Fruit fly (Drosophila melanogaster) whole organism: Measurements from ENCODE around the gene CG31704.

Experiments
- CG8478 ChIP-seq: fragments of >200 bp; optimal IDR thresholded peaks from 2 replicates; lab custom pipeline; 2018; ENCODE audit warnings: inconsistent platforms
- Dll ChIP-seq: fragments of >200 bp; optimal IDR thresholded peaks from 2 replicates; lab custom pipeline; 2017
- EcR ChIP-seq, 2 experiments: fragments of >200 bp; optimal IDR thresholded peaks; 2 replicates each; lab custom pipeline; 2017; ENCODE audit warnings: missing biosample characterization in 2 of 2, missing genetic modification characterization in 2 of 2, missing genetic modification reagents in 2 of 2
- pan ChIP-seq: fragments of >200 bp; optimal IDR thresholded peaks from 2 replicates; lab custom pipeline; 2017
- psq ChIP-seq: fragments of >200 bp; optimal IDR thresholded peaks from 2 replicates; lab custom pipeline; 2017
- usp ChIP-seq: fragments of >200 bp; optimal IDR thresholded peaks from 2 replicates; lab custom pipeline; 2017; ENCODE audit warnings: missing biosample characterization, missing genetic modification characterization, mixed read lengths

Gene CG31704

DNA sequence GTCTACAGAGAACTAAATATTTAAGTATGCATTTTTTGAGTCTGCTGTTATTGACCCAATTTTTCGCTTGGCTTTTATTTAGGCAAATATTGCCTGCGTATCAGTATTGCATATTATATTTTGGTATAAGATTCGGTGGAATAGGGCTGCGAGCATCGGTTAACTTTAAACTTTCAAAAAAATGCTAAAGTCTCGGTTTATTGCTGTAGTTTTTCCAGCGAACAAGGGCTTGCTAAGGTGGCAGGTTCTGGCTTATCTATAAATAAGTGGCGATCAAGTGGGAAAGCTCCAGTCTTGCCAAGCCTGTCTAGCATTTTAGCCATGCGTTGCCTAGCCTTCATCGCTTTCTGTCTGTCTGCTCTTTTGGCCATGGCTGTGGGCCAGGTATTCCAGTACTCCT, at the start of gene CG31704:
TSS of gene CG31704 (plus strand) at position 301 of the 400 bp plus-strand sequence.
- TF ChIP-seq usp (GFP tag; lab: Kevin White, UChicago) (no peak), EcR (GFP tag; optimal IDR thresholded peaks at IDR 0.05; lab: Kevin White, UChicago) (no peak), pan (no peak), CG8478 (no peak), psq (lab: Kevin White, UChicago) (no peak)

DNA sequence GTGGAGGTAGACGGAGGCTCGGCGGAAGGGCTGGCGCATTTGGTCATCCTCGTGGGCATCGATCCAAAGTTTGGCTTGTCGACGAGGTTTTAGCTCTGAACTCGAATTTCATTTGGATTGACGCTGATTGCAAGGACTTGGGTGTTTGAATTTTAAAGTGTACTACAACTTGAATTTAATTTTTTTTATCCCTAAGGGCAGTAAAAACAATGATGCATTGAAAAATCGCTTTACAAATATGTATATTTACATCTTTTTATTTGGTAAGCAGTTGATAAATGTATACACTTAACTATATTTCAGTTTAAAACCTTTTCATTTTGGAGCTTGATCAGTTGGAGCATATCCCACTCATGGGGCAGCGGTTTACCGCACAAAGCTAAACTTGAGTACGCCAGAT, 48.2 kb upstream of the CG31704 start, which contains the start of gene Tsp33B:
TSS of gene Tsp33B (minus strand) at position 101 of the 400 bp plus-strand sequence.
- TF ChIP-seq pan: no peak
- no peak for TF ChIP-seq usp (GFP tag; lab: Kevin White, UChicago)

DNA sequence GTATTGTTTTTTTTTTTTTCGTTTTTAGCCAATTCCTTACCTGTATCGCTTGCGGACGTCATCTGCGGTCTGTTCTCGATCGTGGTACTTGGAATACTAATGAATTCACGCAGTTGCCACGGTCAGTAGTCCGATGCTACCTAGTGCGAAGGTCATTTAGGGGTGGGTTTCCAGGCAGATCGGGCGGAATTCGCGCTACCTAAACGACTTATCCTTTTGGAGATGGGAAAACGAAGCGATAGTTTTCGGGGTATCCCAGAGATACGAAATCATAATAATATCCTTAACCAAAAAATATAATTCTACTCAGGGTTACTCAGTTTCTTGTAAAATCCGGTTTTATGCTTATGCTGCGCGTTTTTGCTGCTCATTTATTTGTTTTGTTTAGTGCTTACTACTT, 46.5 kb upstream of the CG31704 start, which contains the start of gene CG14937:
TSS of gene CG14937 (minus strand) at position 101 of the 400 bp plus-strand sequence.
- TF ChIP-seq EcR (GFP tag; optimal IDR thresholded peaks at IDR 0.05; lab: Kevin White, UChicago): no peak
- TF ChIP-seq psq (lab: Kevin White, UChicago): no peak

DNA sequence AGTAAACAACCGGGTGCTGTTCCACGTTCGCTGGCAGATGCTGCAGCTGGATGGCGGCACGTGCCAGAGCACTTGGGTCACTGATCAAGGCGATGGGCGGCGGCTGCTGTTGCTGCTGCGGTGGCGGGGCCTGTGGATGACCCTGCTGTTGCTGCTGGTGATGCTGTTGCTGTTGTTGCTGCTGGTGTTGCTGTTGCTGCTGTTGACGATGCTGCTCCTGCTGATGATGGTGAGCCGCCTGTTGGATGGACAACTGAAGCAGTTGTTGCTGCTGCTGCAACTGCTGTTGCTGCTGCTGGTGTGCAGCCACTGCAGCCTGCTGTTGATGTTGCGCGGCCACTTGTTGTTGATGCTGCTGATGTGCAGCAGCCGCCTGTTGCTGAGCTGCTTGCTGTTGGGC, 43.4 kb upstream of the CG31704 start:
- TF ChIP-seq EcR (GFP tag; optimal IDR thresholded peaks at IDR 0.05; lab: Kevin White, UChicago) (no peak), Dll (lab: Kevin White, UChicago) (no peak), pan (no peak), CG8478 (no peak), psq (lab: Kevin White, UChicago) (no peak), usp (GFP tag; lab: Kevin White, UChicago) (no peak)

DNA sequence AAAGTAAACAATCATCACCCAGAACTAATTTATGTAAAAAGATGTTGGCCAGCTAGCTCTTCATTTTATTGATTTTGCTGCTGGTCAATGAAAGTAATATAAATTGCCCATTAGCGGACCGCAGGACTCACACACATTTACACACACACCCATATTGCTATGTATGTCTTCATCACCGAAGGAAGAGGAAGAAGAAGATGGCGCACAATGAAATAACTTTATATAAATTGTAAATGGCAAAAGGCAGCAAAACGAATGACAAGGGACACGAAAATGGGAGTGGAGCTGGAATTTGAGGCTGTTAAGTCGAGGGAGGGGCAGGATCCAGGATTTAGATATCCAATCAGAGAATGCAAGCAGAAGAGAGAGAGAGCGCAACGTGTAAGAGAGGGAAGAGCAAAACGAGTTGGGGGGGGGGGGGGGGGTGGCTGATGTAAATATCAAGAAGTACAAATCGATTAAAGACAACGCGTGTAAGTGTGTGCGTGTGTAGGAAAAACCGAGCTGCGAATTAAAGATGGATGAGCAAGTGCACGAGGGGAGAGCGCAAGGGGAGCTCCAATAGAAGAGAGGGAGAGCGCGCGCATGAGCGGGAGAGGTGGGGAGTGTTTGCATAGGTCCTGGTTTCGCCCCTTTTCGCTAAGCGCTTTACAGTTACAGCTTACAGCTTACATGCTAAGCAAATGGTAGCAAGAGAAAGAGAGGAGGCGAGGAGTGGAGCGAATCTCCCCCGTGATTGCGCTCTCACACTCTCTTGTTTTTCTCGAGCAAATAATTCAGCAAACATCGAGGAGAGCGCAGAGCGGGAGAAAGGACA, 36.1 kb upstream of the CG31704 start:
- TF ChIP-seq Dll (lab: Kevin White, UChicago): peak; percentile 85
- TF ChIP-seq EcR (GFP tag; optimal IDR thresholded peaks at IDR 0.05; lab: Kevin White, UChicago): no peak
- no peak for TF ChIP-seq pan

DNA sequence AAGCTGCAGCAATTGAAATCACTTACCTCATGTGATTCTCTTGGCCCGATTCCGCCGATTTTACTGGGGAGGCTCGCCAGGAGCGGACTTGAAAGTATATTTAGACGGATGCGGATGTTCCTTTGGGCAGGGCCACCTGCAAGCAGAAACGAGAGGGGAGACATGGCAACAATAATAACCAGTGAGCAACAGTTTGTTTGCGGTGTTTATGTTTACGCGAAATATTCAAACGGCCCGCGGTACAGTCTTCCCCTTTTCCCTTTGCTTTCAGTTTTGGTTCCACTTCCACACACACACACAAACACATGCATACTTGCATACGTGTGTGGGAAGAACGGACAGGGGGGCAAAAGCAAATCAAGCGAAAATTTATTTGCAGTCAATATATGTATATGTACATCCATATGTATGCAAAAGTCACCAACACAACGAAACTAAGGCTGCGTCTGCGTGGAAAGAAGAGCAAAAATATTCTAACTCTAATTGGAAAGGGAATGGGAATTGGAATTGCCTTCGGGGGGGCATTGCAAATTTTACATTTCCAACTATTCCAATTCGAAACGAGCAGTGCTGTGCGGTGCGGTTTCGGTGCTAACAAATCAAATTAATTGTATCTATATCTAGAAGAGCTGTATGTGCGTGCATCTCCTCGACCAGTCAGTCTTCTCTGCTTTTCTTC, 34.3 kb upstream of the CG31704 start:
- TF ChIP-seq EcR (GFP tag; optimal IDR thresholded peaks at IDR 0.05; lab: Kevin White, UChicago) (no peak), pan (no peak), psq (lab: Kevin White, UChicago) (no peak), Dll (lab: Kevin White, UChicago) (no peak), usp (GFP tag; lab: Kevin White, UChicago) (no peak), CG8478 (no peak)

DNA sequence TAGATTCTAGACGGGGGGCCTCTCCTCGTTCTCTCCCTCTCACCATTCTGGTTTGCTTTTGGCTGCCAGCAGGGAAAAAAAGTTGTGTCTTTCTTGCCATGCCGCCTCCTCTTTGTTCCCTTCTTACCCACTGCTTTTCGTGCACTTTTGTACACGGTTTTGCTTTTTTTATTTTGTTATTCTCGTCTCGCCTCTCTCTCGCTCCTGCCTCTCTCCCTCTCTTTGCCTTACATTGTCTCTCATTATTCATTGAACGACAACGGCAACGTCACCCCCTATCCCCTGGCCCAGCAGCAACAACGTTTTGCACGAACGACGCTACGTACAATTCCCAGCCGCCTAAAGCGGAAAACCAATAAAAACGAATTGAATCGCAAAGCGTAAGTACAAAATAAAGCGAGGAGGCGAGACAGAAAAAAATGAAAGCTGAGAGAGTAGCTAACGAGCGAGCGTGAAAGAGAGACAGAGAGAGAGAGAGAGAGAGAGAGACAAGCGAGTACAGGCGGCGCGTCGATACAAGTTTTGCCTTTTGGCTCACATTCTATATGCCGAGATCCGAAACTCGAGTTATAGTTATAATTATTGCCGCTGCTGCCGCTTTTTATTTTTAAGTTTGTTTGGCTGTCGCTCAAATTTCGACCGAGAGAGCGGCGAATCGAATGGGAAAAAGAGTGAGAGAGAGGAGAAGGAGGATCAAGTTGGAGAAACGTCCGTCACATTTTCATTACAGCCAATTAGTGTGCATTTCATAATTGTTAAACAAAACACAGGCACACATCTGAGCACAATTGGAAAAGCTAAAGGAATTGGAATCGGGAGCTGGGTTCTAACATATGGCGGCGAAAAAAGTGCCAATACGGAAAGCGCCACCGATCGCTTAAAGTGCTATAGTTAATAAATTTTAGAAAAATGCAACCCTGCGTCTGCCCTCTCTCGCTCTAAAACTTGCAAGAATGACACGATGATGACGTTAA, 33.5 kb upstream of the CG31704 start:
- TF ChIP-seq pan (no peak), CG8478 (no peak), EcR (GFP tag; optimal IDR thresholded peaks at IDR 0.05; lab: Kevin White, UChicago) (no peak), Dll (lab: Kevin White, UChicago) (peak; percentile 92), psq (lab: Kevin White, UChicago) (peak; percentile 81), usp (GFP tag; lab: Kevin White, UChicago) (no peak)

DNA sequence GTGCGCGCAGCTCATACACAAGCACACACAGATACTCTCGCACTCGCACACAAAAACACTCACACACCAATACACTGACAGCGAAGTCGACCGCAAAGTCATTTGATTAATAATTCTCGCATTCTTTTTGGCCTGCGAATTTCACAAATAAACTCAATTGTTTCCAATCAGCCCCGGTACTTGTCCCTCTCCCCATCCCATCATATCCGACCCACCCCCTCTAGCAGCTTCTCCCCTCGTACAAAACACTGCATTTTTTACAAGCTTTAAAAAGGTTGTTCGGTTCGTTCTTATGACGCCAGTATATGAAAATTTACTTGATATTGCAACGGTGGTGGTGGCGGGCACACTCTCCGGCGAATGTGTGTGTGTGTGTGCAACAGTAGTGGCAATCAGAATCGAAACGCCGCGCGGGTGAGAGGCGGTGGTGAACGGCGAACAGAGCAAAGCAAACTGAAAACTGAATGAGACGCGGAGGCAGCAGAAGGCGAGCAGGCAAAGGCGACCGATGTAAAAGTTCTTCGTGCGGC, 32.7 kb upstream of the CG31704 start:
- TF ChIP-seq CG8478: peak; percentile 32
- peak; percentile 70 for TF ChIP-seq Dll (lab: Kevin White, UChicago)
- no peak for TF ChIP-seq usp (GFP tag; lab: Kevin White, UChicago)
- peak in 1 of 2 experiments; percentile 29 for TF ChIP-seq EcR (GFP tag; optimal IDR thresholded peaks at IDR 0.05; lab: Kevin White, UChicago)
- TF ChIP-seq psq (lab: Kevin White, UChicago): no peak
- no peak for TF ChIP-seq pan

DNA sequence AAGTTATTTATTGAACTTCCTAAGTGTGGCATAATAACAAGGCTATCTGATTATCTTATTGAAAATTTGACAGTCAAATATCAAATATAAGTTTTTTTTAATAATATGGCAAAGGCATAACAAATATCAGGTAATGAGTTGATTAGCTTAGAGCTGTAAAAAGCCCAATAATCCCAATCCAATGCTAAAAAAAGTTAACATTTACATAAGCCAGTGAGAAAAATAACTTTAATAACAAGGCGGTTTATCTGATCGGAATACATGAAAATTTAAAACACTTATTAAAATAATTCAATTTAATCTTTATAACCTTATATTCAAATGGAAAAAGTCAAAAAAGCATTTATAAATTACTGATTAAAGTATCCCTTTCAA, 32.2 kb upstream of the CG31704 start:
- TF ChIP-seq EcR (GFP tag; optimal IDR thresholded peaks at IDR 0.05; lab: Kevin White, UChicago) (no peak), pan (no peak), Dll (lab: Kevin White, UChicago) (no peak), CG8478 (no peak), usp (GFP tag; lab: Kevin White, UChicago) (no peak), psq (lab: Kevin White, UChicago) (no peak)

DNA sequence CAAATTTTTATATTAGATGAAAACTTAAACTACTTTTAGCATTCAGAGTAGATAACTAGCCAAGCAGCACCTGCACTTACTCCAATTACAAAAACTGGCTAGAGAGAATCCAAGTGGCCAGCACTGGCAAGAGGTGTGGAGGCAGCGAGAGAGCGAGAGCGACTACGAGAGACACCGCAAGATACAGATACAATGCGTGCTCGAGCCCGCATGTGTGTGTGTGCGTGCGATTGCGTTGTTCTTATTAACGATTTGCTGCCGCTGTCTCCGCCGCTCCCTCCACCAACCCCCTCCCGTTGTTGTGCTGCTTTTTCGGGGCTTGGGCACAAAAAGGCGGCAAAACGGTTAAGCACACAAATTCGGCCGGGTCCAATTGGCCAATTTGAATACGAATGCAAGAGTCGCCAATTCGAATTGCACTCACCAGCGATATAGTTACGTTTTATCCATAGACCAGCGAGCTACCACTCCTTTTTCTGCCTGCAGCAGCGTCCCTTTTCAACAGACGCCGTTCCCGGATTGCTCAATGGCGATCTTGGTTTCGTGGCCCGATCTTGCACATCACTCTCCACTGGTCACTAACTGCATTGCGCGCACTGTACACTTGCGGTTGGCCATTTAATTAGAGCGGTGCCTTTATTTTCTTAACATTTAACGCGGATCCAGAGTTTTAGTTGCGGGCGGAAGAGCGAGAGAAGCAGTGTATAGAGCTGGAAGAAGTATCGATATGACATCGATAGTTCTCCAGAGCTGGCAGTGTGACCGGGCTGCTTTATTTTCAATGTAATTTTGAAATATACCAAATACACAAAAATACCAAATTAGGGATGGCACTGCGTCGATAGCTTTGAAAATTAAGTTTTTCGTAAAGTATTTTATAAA, 31.5 kb upstream of the CG31704 start, which contains the start of gene crol:
TSS of gene crol (minus strand) at position 737 of the 882 bp plus-strand sequence.
- TF ChIP-seq Dll (lab: Kevin White, UChicago) (peak; percentile 89), usp (GFP tag; lab: Kevin White, UChicago) (no peak)

DNA sequence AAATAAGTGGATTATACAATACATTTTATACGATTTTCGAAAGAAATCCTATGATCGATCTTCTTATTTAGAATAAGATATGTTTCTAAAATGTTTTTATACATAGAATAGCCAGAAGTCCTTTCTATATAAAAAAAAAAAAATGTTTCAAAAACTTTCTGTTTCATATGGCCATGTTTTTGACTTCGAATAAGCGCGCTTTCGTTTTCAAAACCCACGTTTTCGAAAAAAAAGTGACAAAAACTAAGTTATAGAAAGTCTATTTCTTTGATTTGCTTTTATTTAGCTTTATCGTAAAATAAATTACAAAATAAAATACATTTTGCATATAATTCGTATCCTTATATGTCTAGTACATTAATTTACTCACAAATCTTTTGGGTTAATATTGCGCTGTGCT, 30.7 kb upstream of the CG31704 start:
- TF ChIP-seq Dll (lab: Kevin White, UChicago): no peak
- no peak for TF ChIP-seq psq (lab: Kevin White, UChicago)
- TF ChIP-seq pan: no peak
- TF ChIP-seq usp (GFP tag; lab: Kevin White, UChicago): no peak
- TF ChIP-seq EcR (GFP tag; optimal IDR thresholded peaks at IDR 0.05; lab: Kevin White, UChicago): no peak
- no peak for TF ChIP-seq CG8478
